Worm (Caenorhabditis elegans): Measurements from ENCODE around the gene T15B12.2.

The T15B12.2 gene

ce11 chrIII:5310403-5310802, 8.7 kb upstream of the T15B12.2 start:
- TF ChIP-seq unc-98 (GFP tag; IDR thresholded peaks at IDR 0.05) (no peak), ceh-63 (GFP tag; optimal IDR thresholded peaks at IDR 0.05) (no peak), efl-1 (optimal IDR thresholded peaks at IDR 0.05) (no peak), efl-1 (GFP tag; optimal IDR thresholded peaks at IDR 0.05 in 1 of 2) (peak in 1 of 2 experiments; percentile 89)

ce11 chrIII:5308278-5308677, 6.6 kb upstream of the T15B12.2 start, which contains the start of gene mog-3:
Gene mog-3 (plus strand): TSS chrIII:5308596.
- TF ChIP-seq nhr-71 (tag; optimal IDR thresholded peaks at IDR 0.05), result peak; percentile 83
- TF ChIP-seq elt-3 (tag; optimal IDR thresholded peaks at IDR 0.05), result no peak
- TF ChIP-seq fkh-4 (tag; optimal IDR thresholded peaks at IDR 0.05; ENCODE audit: borderline replicate concordance), result peak; percentile 82
- TF ChIP-seq egl-13 (tag; optimal IDR thresholded peaks at IDR 0.05), result peak; percentile 74
- no peak for TF ChIP-seq egl-27 (tag; optimal IDR thresholded peaks at IDR 0.05)
- TF ChIP-seq irx-1 (tag; optimal IDR thresholded peaks at IDR 0.05), result peak; percentile 72
- TF ChIP-seq blmp-1 (tag; optimal IDR thresholded peaks at IDR 0.05), result peak; percentile 47
- TF ChIP-seq ets-5 (GFP tag; IDR thresholded peaks at IDR 0.05), result no peak
- TF ChIP-seq ceh-8 (GFP tag; optimal IDR thresholded peaks at IDR 0.05), result no peak
- peak; percentile 90 for TF ChIP-seq lir-3 (tag; optimal IDR thresholded peaks at IDR 0.05; ENCODE audit: poor library complexity)
- TF ChIP-seq vab-15 (tag; optimal IDR thresholded peaks at IDR 0.05), result peak; percentile 55
- TF ChIP-seq C34B4.2 (tag; optimal IDR thresholded peaks at IDR 0.05), result no peak
- TF ChIP-seq lin-15B (tag; optimal IDR thresholded peaks at IDR 0.05), result peak; percentile 7
- TF ChIP-seq Y116A8C.19 (tag; optimal IDR thresholded peaks at IDR 0.05; ENCODE audit: borderline replicate concordance), result peak; percentile 30
- peak; percentile 65 for TF ChIP-seq isw-1 (GFP tag; IDR thresholded peaks at IDR 0.05)
- peak; percentile 69 for TF ChIP-seq nhr-19 (GFP tag; conservative IDR thresholded peaks at IDR 0.05)
- peak; percentile 90 for TF ChIP-seq ceh-90 (tag; optimal IDR thresholded peaks at IDR 0.05)
- peak; percentile 53 for TF ChIP-seq skn-1 (tag; optimal IDR thresholded peaks at IDR 0.05)
- TF ChIP-seq snpc-4 (tag; optimal IDR thresholded peaks at IDR 0.05), result peak; percentile 21
- peak; percentile 66 for TF ChIP-seq C04F5.9 (tag; optimal IDR thresholded peaks at IDR 0.05)
- no peak for TF ChIP-seq ceh-63 (GFP tag; optimal IDR thresholded peaks at IDR 0.05)
- peak in 1 of 2 experiments; percentile 32 for TF ChIP-seq mdl-1 (tag; optimal IDR thresholded peaks at IDR 0.05)
- no peak for TF ChIP-seq zag-1 (tag; optimal IDR thresholded peaks at IDR 0.05)
- TF ChIP-seq sox-4 (tag; optimal IDR thresholded peaks at IDR 0.05), result peak; percentile 69
- TF ChIP-seq unc-62 (GFP tag; optimal IDR thresholded peaks at IDR 0.05), result no peak
- peak; percentile 85 for TF ChIP-seq nhr-85 (tag)
- no peak for TF ChIP-seq nhr-237 (tag; optimal IDR thresholded peaks at IDR 0.05)
- TF ChIP-seq unc-30 (tag; optimal IDR thresholded peaks at IDR 0.05), result no peak
- no peak for TF ChIP-seq F16B12.6 (tag; optimal IDR thresholded peaks at IDR 0.05)
- peak; percentile 69 for TF ChIP-seq xbp-1 (tag; optimal IDR thresholded peaks at IDR 0.05)
- TF ChIP-seq nhr-47 (tag; optimal IDR thresholded peaks at IDR 0.05), result peak; percentile 83
- TF ChIP-seq sup-37 (GFP tag; optimal IDR thresholded peaks at IDR 0.05), result no peak
- TF ChIP-seq fkh-10 (GFP tag; optimal IDR thresholded peaks at IDR 0.05), result no peak
- peak; percentile 67 for TF ChIP-seq unc-86 (tag; optimal IDR thresholded peaks at IDR 0.05)
- TF ChIP-seq sptf-1 (tag; optimal IDR thresholded peaks at IDR 0.05), result no peak
- TF ChIP-seq mef-2 (tag; optimal IDR thresholded peaks at IDR 0.05), result no peak
- peak; percentile 91 to 96 for TF ChIP-seq lin-35 (GFP tag; optimal IDR thresholded peaks at IDR 0.05)
- TF ChIP-seq nhr-11 (tag; optimal IDR thresholded peaks at IDR 0.05), result no peak
- TF ChIP-seq fkh-8 (tag; optimal IDR thresholded peaks at IDR 0.05), result peak; percentile 74
- TF ChIP-seq dpl-1 (GFP tag; optimal IDR thresholded peaks at IDR 0.05), result peak; percentile 88 to 93 (median 93)
- TF ChIP-seq mab-9 (GFP tag; IDR thresholded peaks at IDR 0.05), result no peak
- TF ChIP-seq swsn-7 (tag; optimal IDR thresholded peaks at IDR 0.05), result peak; percentile 65
- no peak for TF ChIP-seq hlh-4 (tag; optimal IDR thresholded peaks at IDR 0.05)
- no peak for TF ChIP-seq alr-1 (tag; optimal IDR thresholded peaks at IDR 0.05; ENCODE audit: borderline replicate concordance)
- TF ChIP-seq ztf-11 (tag; optimal IDR thresholded peaks at IDR 0.05), result peak in 1 of 2 experiments; percentile 80
- peak; percentile 58 for TF ChIP-seq lin-14 (GFP tag; optimal IDR thresholded peaks at IDR 0.05)
- peak; percentile 11 to 66 (median 11) for TF ChIP-seq ceh-82 (tag; optimal IDR thresholded peaks at IDR 0.05)
- no peak for TF ChIP-seq nhr-84 (tag; optimal IDR thresholded peaks at IDR 0.05)
